Fruit fly (Drosophila melanogaster) Kc167 (cell line): Measurements from ENCODE around the gene Fit1.

ENCODE experiments used
- Myc ChIP-seq: fragments of >200 bp; optimal IDR thresholded peaks from 2 replicates; lab custom pipeline; 2017; ENCODE audit warnings: missing external identifiers
- Sin3A ChIP-seq: fragments of >200 bp; optimal IDR thresholded peaks from 2 replicates; lab custom pipeline; 2018; ENCODE audit warnings: missing external identifiers
- h ChIP-seq: fragments of >200 bp; optimal IDR thresholded peaks from 3 replicates; lab custom pipeline; 2018; ENCODE audit warnings: missing external identifiers
- insv ChIP-seq: fragments of >200 bp; optimal IDR thresholded peaks from 3 replicates; lab custom pipeline; 2018; ENCODE audit warnings: missing external identifiers
- psq ChIP-seq: fragments of >200 bp; optimal IDR thresholded peaks from 2 replicates; lab custom pipeline; 2017; ENCODE audit warnings: missing external identifiers
- ttk ChIP-seq: sonication (Bioruptor generic); optimal IDR thresholded peaks from 2 replicates; lab custom pipeline; 2017; ENCODE audit warnings: missing external identifiers

Fit1 gene

DNA sequence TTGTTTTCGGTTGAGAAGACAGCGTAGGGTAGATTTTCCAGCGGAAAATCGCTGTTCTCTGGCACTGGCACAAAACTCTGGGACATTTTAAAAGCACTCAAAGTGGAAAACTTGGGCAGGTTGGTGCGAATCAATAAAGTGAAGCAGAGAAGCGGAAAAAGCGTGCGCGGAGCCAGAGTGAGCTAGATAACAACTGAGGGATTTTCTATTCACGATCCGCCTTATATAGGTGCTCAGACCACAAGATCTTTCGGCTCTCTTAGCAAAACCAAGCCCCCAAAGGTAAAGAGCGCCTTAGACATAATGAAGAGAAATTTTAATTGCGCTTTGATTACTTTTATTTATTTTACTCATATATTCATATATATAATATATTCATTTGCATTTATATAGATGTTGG lies 29.6 kb upstream of the Fit1 start, which contains the start of gene Faa:
Gene Faa (minus strand): TSS at position 200 of the 400 bp plus-strand sequence.
- TF ChIP-seq psq (lab: Kevin White, UChicago) (no peak), ttk (lab: Kevin White, UChicago) (no peak), insv (no peak), h (lab: Kevin White, UChicago) (no peak), Myc (lab: Kevin White, UChicago) (no peak), Sin3A (lab: Kevin White, UChicago) (no peak)

- TF ChIP-seq psq (lab: Kevin White, UChicago): no peak
- TF ChIP-seq h (lab: Kevin White, UChicago): no peak
- no peak for TF ChIP-seq Myc (lab: Kevin White, UChicago)
- no peak for TF ChIP-seq insv
- no peak for TF ChIP-seq ttk (lab: Kevin White, UChicago)
- TF ChIP-seq Sin3A (lab: Kevin White, UChicago): no peak
These were observed 26.5 kb upstream of the Fit1 start for dm6 chr3L:4076907-4077306.

DNA sequence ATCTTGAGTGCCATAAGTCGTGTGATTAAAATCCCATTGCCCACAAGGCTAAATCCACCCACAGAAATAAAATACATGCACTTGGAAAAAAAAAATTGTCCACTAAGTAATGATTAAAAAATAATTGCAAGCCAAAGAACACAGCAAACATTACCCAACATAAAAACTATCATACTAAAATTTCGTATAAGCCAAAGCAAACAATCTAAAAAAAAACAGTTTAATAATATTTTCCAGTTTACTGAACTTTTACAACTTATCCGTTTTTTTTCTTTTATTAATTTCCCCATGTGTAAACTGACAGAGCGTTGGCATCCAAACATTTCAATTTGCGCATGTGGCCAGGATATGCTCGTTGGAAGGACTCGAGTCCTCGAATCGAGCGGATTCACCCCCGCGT lies 23.1 kb upstream of the Fit1 start:
- TF ChIP-seq h (lab: Kevin White, UChicago) (no peak), ttk (lab: Kevin White, UChicago) (no peak)

dm6 chr3L:4081243-4081642 lies 22.1 kb upstream of the Fit1 start:
- TF ChIP-seq ttk (lab: Kevin White, UChicago) (no peak), Sin3A (lab: Kevin White, UChicago) (no peak), h (lab: Kevin White, UChicago) (no peak), psq (lab: Kevin White, UChicago) (no peak), insv (no peak), Myc (lab: Kevin White, UChicago) (no peak)

- TF ChIP-seq h (lab: Kevin White, UChicago) (no peak), Myc (lab: Kevin White, UChicago) (no peak), Sin3A (lab: Kevin White, UChicago) (no peak), insv (no peak), ttk (lab: Kevin White, UChicago) (no peak), psq (lab: Kevin White, UChicago) (no peak)
These were observed 19.9 kb upstream of the Fit1 start for dm6 chr3L:4083442-4083841.

dm6 chr3L:4085867-4086266 lies 17.5 kb upstream of the Fit1 start:
- TF ChIP-seq Myc (lab: Kevin White, UChicago): no peak

DNA sequence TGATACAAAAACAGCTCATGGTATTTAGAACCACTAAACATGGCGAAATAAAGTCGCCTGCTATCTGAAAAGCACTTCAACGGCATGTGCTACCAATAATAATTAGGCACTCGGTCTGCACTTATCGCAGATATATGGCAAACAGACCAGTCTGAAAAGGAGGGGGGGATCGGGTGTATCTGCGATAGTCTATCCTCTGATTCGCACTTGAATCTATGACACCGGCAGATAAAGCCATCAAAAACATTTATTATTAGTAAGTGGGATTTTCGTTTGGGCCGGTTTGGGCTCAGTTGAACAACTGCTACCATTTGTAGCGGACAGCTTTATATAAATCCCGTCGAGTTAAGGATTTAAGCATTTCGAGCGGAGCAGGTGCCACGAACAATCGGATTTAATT lies 16.1 kb upstream of the Fit1 start, which contains the start of gene CG14989:
Gene CG14989 (plus strand): TSS at position 301 of the 400 bp plus-strand sequence.
- TF ChIP-seq Sin3A (lab: Kevin White, UChicago) (no peak), insv (no peak), psq (lab: Kevin White, UChicago) (no peak), ttk (lab: Kevin White, UChicago) (no peak), Myc (lab: Kevin White, UChicago) (no peak), h (lab: Kevin White, UChicago) (no peak)

DNA sequence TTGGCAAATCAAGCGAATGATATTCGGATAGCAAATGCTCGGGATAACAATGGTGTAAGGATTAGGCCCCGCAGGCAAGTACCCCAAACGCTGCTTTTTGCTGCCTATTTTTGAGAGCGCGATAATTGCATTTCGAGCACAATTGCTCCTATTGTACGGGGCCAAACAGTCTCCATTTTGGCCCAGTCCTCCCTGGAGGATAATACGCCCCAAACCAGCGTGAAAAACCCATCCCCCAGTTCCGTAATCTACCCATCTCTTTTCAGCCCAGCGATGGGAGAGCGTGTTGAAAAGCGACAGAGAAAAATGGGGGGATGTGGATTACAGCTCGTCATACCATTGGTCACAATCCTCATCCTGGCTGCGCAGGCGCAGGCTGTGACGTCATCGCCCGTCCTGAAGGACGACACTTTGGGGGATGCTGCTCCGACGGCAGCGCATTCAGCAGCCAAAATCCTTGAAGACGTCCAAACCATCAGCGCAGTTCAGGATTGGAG lies 14.6 kb upstream of the Fit1 start, which contains the start of gene Gad1:
Gene Gad1 (minus strand): TSS at position 51 of the 497 bp plus-strand sequence.
- no peak for TF ChIP-seq ttk (lab: Kevin White, UChicago)
- no peak for TF ChIP-seq Myc (lab: Kevin White, UChicago)
- no peak for TF ChIP-seq psq (lab: Kevin White, UChicago)
- TF ChIP-seq h (lab: Kevin White, UChicago): no peak
- TF ChIP-seq Sin3A (lab: Kevin White, UChicago): no peak
- no peak for TF ChIP-seq insv

DNA sequence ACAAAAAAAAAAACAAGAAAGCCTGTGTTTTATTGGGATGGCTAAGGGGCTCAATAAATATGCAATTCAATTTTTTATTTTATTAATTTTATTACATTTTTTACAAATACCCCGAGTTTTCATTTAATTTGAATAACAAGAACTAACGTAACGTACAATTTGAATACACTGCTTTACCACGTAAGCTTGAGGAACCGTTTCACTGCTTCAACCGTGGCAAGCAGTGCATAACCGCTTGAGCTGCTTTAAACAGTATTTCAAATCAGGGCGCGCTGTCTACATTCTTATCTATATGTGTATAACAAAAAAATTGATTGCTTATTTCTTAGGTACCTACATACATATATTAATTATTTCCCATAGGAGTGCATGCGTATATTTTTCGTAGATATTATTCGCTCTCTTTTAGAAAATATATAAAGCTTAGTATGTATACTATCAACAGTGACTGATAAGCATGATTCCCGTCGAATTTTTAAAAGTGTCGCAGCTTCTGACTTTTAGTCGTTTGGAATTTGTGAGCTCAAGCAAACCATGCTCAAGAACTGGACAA lies 10.6 kb upstream of the Fit1 start, which contains the start of gene CG14990:
Gene CG14990 (plus strand): TSS at position 503 of the 553 bp plus-strand sequence.
- no peak for TF ChIP-seq h (lab: Kevin White, UChicago)
- no peak for TF ChIP-seq Myc (lab: Kevin White, UChicago)
- no peak for TF ChIP-seq Sin3A (lab: Kevin White, UChicago)
- no peak for TF ChIP-seq psq (lab: Kevin White, UChicago)
- no peak for TF ChIP-seq insv
- TF ChIP-seq ttk (lab: Kevin White, UChicago): no peak

DNA sequence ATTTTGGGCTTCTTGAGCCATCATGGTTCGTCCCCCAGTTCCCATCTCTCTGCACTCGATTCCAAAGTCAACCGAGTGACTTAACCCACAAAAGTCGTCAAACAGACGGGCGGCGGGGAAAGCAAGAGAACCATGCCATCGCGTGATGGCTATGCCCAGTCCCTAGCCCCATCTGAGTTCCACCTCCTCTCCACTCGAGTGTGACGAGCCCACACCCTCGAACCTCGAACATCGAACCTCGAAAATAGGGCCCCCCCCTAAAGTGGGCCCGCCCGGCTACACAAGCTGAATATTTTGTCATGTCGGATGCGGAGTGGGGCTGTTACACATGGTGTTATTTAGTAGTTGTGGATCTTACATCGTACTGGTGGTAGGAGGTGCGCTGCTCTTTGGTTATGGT lies 6.8 kb upstream of the Fit1 start:
- no peak for TF ChIP-seq Myc (lab: Kevin White, UChicago)
- TF ChIP-seq psq (lab: Kevin White, UChicago): no peak
- no peak for TF ChIP-seq insv
- TF ChIP-seq Sin3A (lab: Kevin White, UChicago): no peak
- TF ChIP-seq ttk (lab: Kevin White, UChicago): no peak
- TF ChIP-seq h (lab: Kevin White, UChicago): no peak

- TF ChIP-seq h (lab: Kevin White, UChicago) (no peak), Myc (lab: Kevin White, UChicago) (no peak), psq (lab: Kevin White, UChicago) (no peak), insv (no peak)
These were observed 4.2 kb upstream of the Fit1 start for dm6 chr3L:4099194-4099593.

DNA sequence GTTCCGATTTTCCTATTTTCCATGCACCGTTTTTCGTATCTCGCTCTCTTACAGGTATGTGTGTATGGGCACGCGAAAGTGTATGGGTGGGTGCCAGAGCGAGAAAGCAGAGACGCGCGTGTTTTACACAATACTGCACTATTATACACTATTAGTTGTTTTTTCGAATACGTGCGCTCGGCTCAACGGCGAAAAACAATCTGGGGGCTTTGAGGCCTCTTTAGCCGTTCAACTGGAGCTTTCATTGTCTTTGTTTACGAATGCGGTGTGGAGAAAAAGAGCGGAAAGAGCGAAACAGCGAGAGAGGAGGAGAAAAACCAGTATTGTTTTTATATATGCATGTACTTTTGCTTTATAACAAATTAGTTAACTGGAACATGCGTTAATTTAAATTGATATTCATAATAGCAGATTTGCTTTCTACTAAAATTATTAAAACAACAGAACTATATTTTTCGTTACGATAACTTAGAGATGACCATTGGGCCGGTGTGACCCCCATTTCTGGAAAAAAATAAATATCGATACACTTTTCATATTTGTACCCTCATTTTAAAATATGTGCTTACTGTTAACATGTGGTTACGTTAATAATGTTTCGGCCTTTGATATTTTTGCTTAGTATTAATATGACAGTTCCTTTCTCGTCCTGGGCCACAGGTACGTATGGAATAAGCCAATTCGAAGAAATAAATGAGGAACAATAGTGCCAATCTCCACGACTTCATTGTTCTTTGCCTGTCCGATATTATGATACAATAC lies 687 bp upstream of the Fit1 start, which contains the start of gene CG14995:
Gene CG14995 (minus strand): TSS at position 761 of the 762 bp plus-strand sequence.
- TF ChIP-seq ttk (lab: Kevin White, UChicago) (no peak), insv (no peak), Myc (lab: Kevin White, UChicago) (no peak), h (lab: Kevin White, UChicago) (no peak), Sin3A (lab: Kevin White, UChicago) (no peak), psq (lab: Kevin White, UChicago) (no peak)
